ENCODE assay signal across 1 fruit fly cellular context in genomic region chr3L:1618116-1618727, dm6.
A peak's percentile ranks its signal among the peaks of the same experiment; 100 is the strongest.
TF ChIP-seq lines count a peak whose summit lies in the region.

CG13926 (minus strand) TSS chr3L:1618158.
ABCB7 (plus strand) TSS chr3L:1618414.
CG33230 (plus strand) TSS chr3L:1618414.

TF ChIP-seq in whole organism, embryonic, 481 proteins besides CTCF, POLR2A, EP300 and RAD21 (continued from another document and continues in another):
- TF ChIP-seq zf30C (GFP tag; optimal IDR thresholded peaks at IDR 0.05; lab: Kevin White, UChicago), result no peak
- no peak for TF ChIP-seq chn (GFP tag; optimal IDR thresholded peaks at IDR 0.05; lab: Kevin White, UChicago)
- TF ChIP-seq Ada2b (GFP tag; IDR thresholded peaks at IDR 0.05; lab: Robert Waterston, UW), result no peak
- 0 out of 3 replicates have a peak, but pooled peaks have one; percentile 30 for TF ChIP-seq dysf (GFP tag; IDR thresholded peaks at IDR 0.05; lab: Robert Waterston, UW)
- no peak for TF ChIP-seq gem (tag; optimal IDR thresholded peaks at IDR 0.05; lab: Kevin White, UChicago)
- TF ChIP-seq CG11696 (GFP tag; IDR thresholded peaks at IDR 0.05; lab: Robert Waterston, UW), result no peak
- no peak for TF ChIP-seq CG14014 (GFP tag; IDR thresholded peaks at IDR 0.05; lab: Robert Waterston, UW)
- no peak for TF ChIP-seq vnd (GFP tag; IDR thresholded peaks at IDR 0.05; lab: Robert Waterston, UW; ENCODE audit: partially characterized antibody)
- TF ChIP-seq jigr1 (GFP tag; IDR thresholded peaks at IDR 0.05; lab: Robert Waterston, UW), result no peak
- TF ChIP-seq hb (GFP tag; IDR thresholded peaks at IDR 0.05; lab: Robert Waterston, UW; ENCODE audit: partially characterized antibody), result no peak
- TF ChIP-seq ind (GFP tag; optimal IDR thresholded peaks at IDR 0.05; lab: Kevin White, UChicago), result peak; percentile 27
- peak; percentile 29 for TF ChIP-seq maf-S (GFP tag; optimal IDR thresholded peaks at IDR 0.05; lab: Kevin White, UChicago)
- no peak; the same call in 1 of the 2 replicates for TF ChIP-seq CG31441 (GFP tag; IDR thresholded peaks at IDR 0.05; lab: Robert Waterston, UW)
- peak; percentile 66; the same call in 2 of the 3 replicates for TF ChIP-seq CG34224 (GFP tag; IDR thresholded peaks at IDR 0.05; lab: Robert Waterston, UW; ENCODE audit: partially characterized antibody)
- no peak for TF ChIP-seq CG7963 (GFP tag; IDR thresholded peaks at IDR 0.05; lab: Robert Waterston, UW; ENCODE audit: partially characterized antibody)
- no peak for TF ChIP-seq CG2875 (GFP tag; optimal IDR thresholded peaks at IDR 0.05; lab: Kevin White, UChicago)
- TF ChIP-seq eve (GFP tag; optimal IDR thresholded peaks at IDR 0.05; lab: Kevin White, UChicago), result no peak
- no peak for TF ChIP-seq CG18764 (GFP tag; optimal IDR thresholded peaks at IDR 0.05; lab: Kevin White, UChicago)
- no peak for TF ChIP-seq da (GFP tag; optimal IDR thresholded peaks at IDR 0.05; lab: Kevin White, UChicago)
- peak; percentile 81 for TF ChIP-seq Hey (tag; optimal IDR thresholded peaks at IDR 0.05; lab: Kevin White, UChicago)
- TF ChIP-seq CG1832 (GFP tag; optimal IDR thresholded peaks at IDR 0.05; lab: Kevin White, UChicago), result no peak
- TF ChIP-seq jumu (GFP tag; optimal IDR thresholded peaks at IDR 0.05; lab: Kevin White, UChicago), result no peak
- peak in 1 of 3 experiments; percentile 53 for TF ChIP-seq Stat92E (GFP tag; optimal IDR thresholded peaks at IDR 0.05; lab: Kevin White, UChicago)
- TF ChIP-seq ranshi (GFP tag; IDR thresholded peaks at IDR 0.05; lab: Robert Waterston, UW), result no peak
- no peak for TF ChIP-seq CG33557 (GFP tag; optimal IDR thresholded peaks at IDR 0.05; lab: Kevin White, UChicago)
- TF ChIP-seq gcm (GFP tag; optimal IDR thresholded peaks at IDR 0.05; lab: Kevin White, UChicago), result no peak
- TF ChIP-seq aop (GFP tag; IDR thresholded peaks at IDR 0.05; lab: Robert Waterston, UW), result no peak
- peak; percentile 15 for TF ChIP-seq zen (tag; optimal IDR thresholded peaks at IDR 0.05; lab: Kevin White, UChicago)
- no peak for TF ChIP-seq Usf (GFP tag; optimal IDR thresholded peaks at IDR 0.05; lab: Kevin White, UChicago)
- TF ChIP-seq TFAM (GFP tag; optimal IDR thresholded peaks at IDR 0.05; lab: Kevin White, UChicago), result no peak
- peak; percentile 29 for TF ChIP-seq kah (GFP tag; optimal IDR thresholded peaks at IDR 0.05; lab: Kevin White, UChicago)
- peak; percentile 6 for TF ChIP-seq CG9817 (tag; optimal IDR thresholded peaks at IDR 0.05; lab: Kevin White, UChicago)
- no peak for TF ChIP-seq Camta (GFP tag; optimal IDR thresholded peaks at IDR 0.05; lab: Kevin White, UChicago)
- TF ChIP-seq HmgD (GFP tag; optimal IDR thresholded peaks at IDR 0.05; lab: Kevin White, UChicago), result no peak
- 0 out of 2 replicates have a peak, but pooled peaks have one; percentile 10 for TF ChIP-seq Dref (GFP tag; IDR thresholded peaks at IDR 0.05; lab: Robert Waterston, UW)
- no peak for TF ChIP-seq Oaz (GFP tag; IDR thresholded peaks at IDR 0.05; lab: Robert Waterston, UW)
- no peak for TF ChIP-seq lbe (GFP tag; optimal IDR thresholded peaks at IDR 0.05; lab: Kevin White, UChicago)
- TF ChIP-seq ash1 (GFP tag; optimal IDR thresholded peaks at IDR 0.05; lab: Kevin White, UChicago), result no peak
- TF ChIP-seq Abd-B (GFP tag; optimal IDR thresholded peaks at IDR 0.05; lab: Kevin White, UChicago), result peak; percentile 14
- peak; percentile 7 for TF ChIP-seq Xbp1 (GFP tag; optimal IDR thresholded peaks at IDR 0.05; lab: Kevin White, UChicago)
- peak; percentile 34 for TF ChIP-seq CG17829 (tag; optimal IDR thresholded peaks at IDR 0.05; lab: Kevin White, UChicago)
- no peak for TF ChIP-seq jing (GFP tag; optimal IDR thresholded peaks at IDR 0.05; lab: Kevin White, UChicago)
- 0 out of 4 replicates have a peak, but pooled peaks have one; percentile 18 for TF ChIP-seq chinmo (GFP tag; IDR thresholded peaks at IDR 0.05; lab: Robert Waterston, UW; ENCODE audit: partially characterized antibody)
- no peak for TF ChIP-seq CG10321 (GFP tag; IDR thresholded peaks at IDR 0.05; lab: Robert Waterston, UW)
- TF ChIP-seq sim (GFP tag; IDR thresholded peaks at IDR 0.05; lab: Robert Waterston, UW), result no peak
- TF ChIP-seq unpg (GFP tag; optimal IDR thresholded peaks at IDR 0.05; lab: Kevin White, UChicago), result no peak
- TF ChIP-seq sd (tag; optimal IDR thresholded peaks at IDR 0.05; lab: Kevin White, UChicago), result no peak
- peak; percentile 33 for TF ChIP-seq nerfin-1 (tag; optimal IDR thresholded peaks at IDR 0.05; lab: Kevin White, UChicago)
- no peak for TF ChIP-seq HLH3B (GFP tag; IDR thresholded peaks at IDR 0.05; lab: Robert Waterston, UW)
- TF ChIP-seq fu2 (GFP tag; optimal IDR thresholded peaks at IDR 0.05; lab: Kevin White, UChicago), result peak; percentile 6
- peak; percentile 35 for TF ChIP-seq CG13624 (GFP tag; optimal IDR thresholded peaks at IDR 0.05; lab: Kevin White, UChicago)
- TF ChIP-seq Dbx (GFP tag; IDR thresholded peaks at IDR 0.05; lab: Robert Waterston, UW), result 0 out of 3 replicates have a peak, but pooled peaks have one; percentile 42
- peak; percentile 64 for TF ChIP-seq lilli (GFP tag; optimal IDR thresholded peaks at IDR 0.05; lab: Kevin White, UChicago)
- TF ChIP-seq CG34376 (GFP tag; optimal IDR thresholded peaks at IDR 0.05; lab: Kevin White, UChicago), result peak; percentile 37
- TF ChIP-seq ci (GFP tag; IDR thresholded peaks at IDR 0.05; lab: Robert Waterston, UW), result no peak; the same call in 2 of the 3 replicates
- TF ChIP-seq eyg (GFP tag; optimal IDR thresholded peaks at IDR 0.05; lab: Kevin White, UChicago), result no peak
- TF ChIP-seq dm (GFP tag; optimal IDR thresholded peaks at IDR 0.05; lab: Kevin White, UChicago), result no peak
- no peak for TF ChIP-seq dan (GFP tag; IDR thresholded peaks at IDR 0.05; lab: Robert Waterston, UW)
- no peak for TF ChIP-seq CG12744 (GFP tag; optimal IDR thresholded peaks at IDR 0.05; lab: Kevin White, UChicago)
- no peak for TF ChIP-seq Neu2 (GFP tag; optimal IDR thresholded peaks at IDR 0.05; lab: Kevin White, UChicago; ENCODE audit: borderline replicate concordance)
- TF ChIP-seq Hr51 (GFP tag; optimal IDR thresholded peaks at IDR 0.05; lab: Kevin White, UChicago), result no peak
- TF ChIP-seq dmrt99B (tag; optimal IDR thresholded peaks at IDR 0.05; lab: Kevin White, UChicago), result no peak
- TF ChIP-seq sob (GFP tag; IDR thresholded peaks at IDR 0.05; lab: Robert Waterston, UW), result no peak
- peak; percentile 20 for TF ChIP-seq CG18476 (GFP tag; optimal IDR thresholded peaks at IDR 0.05; lab: Kevin White, UChicago)
- TF ChIP-seq CG4820 (GFP tag; optimal IDR thresholded peaks at IDR 0.05; lab: Kevin White, UChicago), result no peak
- peak; percentile 9 for TF ChIP-seq Mad (GFP tag; optimal IDR thresholded peaks at IDR 0.05; lab: Kevin White, UChicago)
- TF ChIP-seq usp (GFP tag; optimal IDR thresholded peaks at IDR 0.05; lab: Kevin White, UChicago), result no peak
- no peak for TF ChIP-seq Sox100B (GFP tag; optimal IDR thresholded peaks at IDR 0.05; lab: Kevin White, UChicago)
- TF ChIP-seq tgo (GFP tag; IDR thresholded peaks at IDR 0.05; lab: Robert Waterston, UW), result no peak
- TF ChIP-seq CG13424 (tag; optimal IDR thresholded peaks at IDR 0.05; lab: Kevin White, UChicago), result peak; percentile 39
- TF ChIP-seq H15 (GFP tag; IDR thresholded peaks at IDR 0.05; lab: Robert Waterston, UW), result no peak
- TF ChIP-seq CG30020 (tag; optimal IDR thresholded peaks at IDR 0.05; lab: Kevin White, UChicago), result no peak
- no peak for TF ChIP-seq CG6272 (GFP tag; IDR thresholded peaks at IDR 0.05; lab: Robert Waterston, UW)
- no peak for TF ChIP-seq gfzf (GFP tag; optimal IDR thresholded peaks at IDR 0.05; lab: Kevin White, UChicago)
- no peak for TF ChIP-seq sens-2 (GFP tag; IDR thresholded peaks at IDR 0.05; lab: Robert Waterston, UW)
- peak; percentile 59 for TF ChIP-seq B-H2 (GFP tag; optimal IDR thresholded peaks at IDR 0.05; lab: Kevin White, UChicago)
- TF ChIP-seq CG17385 (GFP tag; optimal IDR thresholded peaks at IDR 0.05; lab: Kevin White, UChicago), result no peak
- no peak for TF ChIP-seq CG15696 (tag; optimal IDR thresholded peaks at IDR 0.05; lab: Kevin White, UChicago)
- TF ChIP-seq bab2 (GFP tag; optimal IDR thresholded peaks at IDR 0.05; lab: Kevin White, UChicago), result peak; percentile 36
- peak; percentile 1 for TF ChIP-seq Dip3 (GFP tag; optimal IDR thresholded peaks at IDR 0.05; lab: Kevin White, UChicago)
- TF ChIP-seq phol (tag; optimal IDR thresholded peaks at IDR 0.05; lab: Kevin White, UChicago), result peak; percentile 52
- no peak for TF ChIP-seq esg (GFP tag; conservative IDR thresholded peaks at IDR 0.05; lab: Robert Waterston, UW)
- TF ChIP-seq CG13775 (GFP tag; optimal IDR thresholded peaks at IDR 0.05; lab: Kevin White, UChicago), result peak; percentile 35
- no peak for TF ChIP-seq CG11085 (GFP tag; IDR thresholded peaks at IDR 0.05; lab: Robert Waterston, UW)
- TF ChIP-seq Drgx (GFP tag; IDR thresholded peaks at IDR 0.05; lab: Robert Waterston, UW), result 0 out of 2 replicates have a peak, but pooled peaks have one; percentile 12
- no peak for TF ChIP-seq CG17612 (GFP tag; IDR thresholded peaks at IDR 0.05; lab: Robert Waterston, UW)
- no peak for TF ChIP-seq CG9876 (GFP tag; optimal IDR thresholded peaks at IDR 0.05; lab: Kevin White, UChicago)
- no peak for TF ChIP-seq CG12769 (tag; optimal IDR thresholded peaks at IDR 0.05; lab: Kevin White, UChicago)
- TF ChIP-seq CG4404 (GFP tag; IDR thresholded peaks at IDR 0.05; lab: Robert Waterston, UW), result no peak
- no peak for TF ChIP-seq bigmax (GFP tag; optimal IDR thresholded peaks at IDR 0.05; lab: Kevin White, UChicago)
- no peak for TF ChIP-seq tup (GFP tag; optimal IDR thresholded peaks at IDR 0.05; lab: Kevin White, UChicago)
- no peak for TF ChIP-seq HLHmδ (GFP tag; optimal IDR thresholded peaks at IDR 0.05; lab: Kevin White, UChicago)
- TF ChIP-seq CHES-1-like (GFP tag; optimal IDR thresholded peaks at IDR 0.05; lab: Kevin White, UChicago), result peak; percentile 16
- no peak for TF ChIP-seq pb (GFP tag; optimal IDR thresholded peaks at IDR 0.05; lab: Kevin White, UChicago)
- no peak for TF ChIP-seq pita (GFP tag; optimal IDR thresholded peaks at IDR 0.05; lab: Kevin White, UChicago)
- no peak for TF ChIP-seq Aef1 (GFP tag; IDR thresholded peaks at IDR 0.05; lab: Robert Waterston, UW)
- peak; percentile 57 for TF ChIP-seq CG30403 (GFP tag; optimal IDR thresholded peaks at IDR 0.05; lab: Kevin White, UChicago)
- no peak for TF ChIP-seq Hr78 (GFP tag; optimal IDR thresholded peaks at IDR 0.05; lab: Kevin White, UChicago)
- TF ChIP-seq inv (GFP tag; IDR thresholded peaks at IDR 0.05; lab: Robert Waterston, UW; ENCODE audit: partially characterized antibody), result peak; percentile 20; the same call in 1 of the 2 replicates
- no peak for TF ChIP-seq Spps (tag; optimal IDR thresholded peaks at IDR 0.05; lab: Kevin White, UChicago)
- TF ChIP-seq Opbp (GFP tag; IDR thresholded peaks at IDR 0.05; lab: Robert Waterston, UW; ENCODE audit: partially characterized antibody), result no peak
- TF ChIP-seq NfI (GFP tag; optimal IDR thresholded peaks at IDR 0.05; lab: Kevin White, UChicago), result peak; percentile 16
- TF ChIP-seq CG7839 (tag; optimal IDR thresholded peaks at IDR 0.05; lab: Kevin White, UChicago), result no peak
- no peak for TF ChIP-seq ac (GFP tag; optimal IDR thresholded peaks at IDR 0.05; lab: Kevin White, UChicago)
- TF ChIP-seq dimm (GFP tag; IDR thresholded peaks at IDR 0.05; lab: Robert Waterston, UW), result no peak
- TF ChIP-seq Hsf (GFP tag; optimal IDR thresholded peaks at IDR 0.05; lab: Kevin White, UChicago), result peak; percentile 40
- no peak for TF ChIP-seq CG15479 (GFP tag; optimal IDR thresholded peaks at IDR 0.05; lab: Kevin White, UChicago)
- TF ChIP-seq ftz-f1 (GFP tag; optimal IDR thresholded peaks at IDR 0.05; lab: Kevin White, UChicago), result peak; percentile 98
- no peak for TF ChIP-seq Dfd (GFP tag; optimal IDR thresholded peaks at IDR 0.05; lab: Kevin White, UChicago)
- TF ChIP-seq nerfin-2 (GFP tag; IDR thresholded peaks at IDR 0.05; lab: Robert Waterston, UW; ENCODE audit: partially characterized antibody), result 0 out of 2 replicates have a peak, but pooled peaks have one; percentile 16
- TF ChIP-seq Lim3 (GFP tag; IDR thresholded peaks at IDR 0.05; lab: Robert Waterston, UW), result no peak
- peak; percentile 93 for TF ChIP-seq Sry-β (GFP tag; optimal IDR thresholded peaks at IDR 0.05; lab: Kevin White, UChicago)
- no peak for TF ChIP-seq CG8944 (GFP tag; optimal IDR thresholded peaks at IDR 0.05; lab: Kevin White, UChicago)
- TF ChIP-seq CG11398 (GFP tag; optimal IDR thresholded peaks at IDR 0.05; lab: Kevin White, UChicago), result no peak
- no peak for TF ChIP-seq CG6654 (GFP tag; optimal IDR thresholded peaks at IDR 0.05; lab: Kevin White, UChicago)
- TF ChIP-seq CG2678 (tag; optimal IDR thresholded peaks at IDR 0.05; lab: Kevin White, UChicago), result no peak
- no peak for TF ChIP-seq Fer2 (tag; optimal IDR thresholded peaks at IDR 0.05; lab: Kevin White, UChicago)
- TF ChIP-seq CrebB (tag; optimal IDR thresholded peaks at IDR 0.05; lab: Kevin White, UChicago), result no peak
- TF ChIP-seq Blimp-1 (GFP tag; optimal IDR thresholded peaks at IDR 0.05; lab: Kevin White, UChicago), result no peak
- TF ChIP-seq sr (GFP tag; IDR thresholded peaks at IDR 0.05; lab: Robert Waterston, UW), result no peak
- no peak for TF ChIP-seq CG10959 (GFP tag; IDR thresholded peaks at IDR 0.05; lab: Robert Waterston, UW)
- no peak for TF ChIP-seq pho (GFP tag; optimal IDR thresholded peaks at IDR 0.05; lab: Kevin White, UChicago)
- TF ChIP-seq CG11723 (GFP tag; optimal IDR thresholded peaks at IDR 0.05; lab: Kevin White, UChicago), result no peak
- TF ChIP-seq CG14050 (GFP tag; IDR thresholded peaks at IDR 0.05; lab: Robert Waterston, UW), result no peak
- peak; percentile 39 for TF ChIP-seq exex (tag; optimal IDR thresholded peaks at IDR 0.05; lab: Kevin White, UChicago)
- no peak for TF ChIP-seq lov (optimal IDR thresholded peaks at IDR 0.05; lab: Kevin White, UChicago)
- TF ChIP-seq lov (GFP tag; IDR thresholded peaks at IDR 0.05; lab: Robert Waterston, UW), result no peak
- no peak for TF ChIP-seq pum (GFP tag; optimal IDR thresholded peaks at IDR 0.05; lab: Kevin White, UChicago)
- TF ChIP-seq lab (GFP tag; optimal IDR thresholded peaks at IDR 0.05; lab: Kevin White, UChicago), result peak; percentile 31
- no peak for TF ChIP-seq ewg (GFP tag; optimal IDR thresholded peaks at IDR 0.05; lab: Kevin White, UChicago)
- TF ChIP-seq gce (GFP tag; IDR thresholded peaks at IDR 0.05; lab: Robert Waterston, UW), result no peak
- TF ChIP-seq crp (GFP tag; optimal IDR thresholded peaks at IDR 0.05; lab: Kevin White, UChicago), result peak; percentile 34 to 92
- no peak for TF ChIP-seq CG1024 (GFP tag; IDR thresholded peaks at IDR 0.05; lab: Robert Waterston, UW)
- TF ChIP-seq CG15011 (GFP tag; optimal IDR thresholded peaks at IDR 0.05; lab: Kevin White, UChicago), result no peak
- TF ChIP-seq CG4854 (GFP tag; optimal IDR thresholded peaks at IDR 0.05; lab: Kevin White, UChicago), result no peak
